Worm (Caenorhabditis elegans): ENCODE data around the gene C14C10.5.

ce11 chrV:12584771-12585170, 15.2 kb upstream of the C14C10.5 start:
- TF ChIP-seq ceh-82 (tag; optimal IDR thresholded peaks at IDR 0.05) (no peak), unc-130 (tag; optimal IDR thresholded peaks at IDR 0.05) (no peak), alr-1 (tag; optimal IDR thresholded peaks at IDR 0.05; ENCODE audit: borderline replicate concordance) (no peak), snpc-4 (tag; optimal IDR thresholded peaks at IDR 0.05) (no peak), snu-23 (GFP tag; optimal IDR thresholded peaks at IDR 0.05) (no peak), unc-62 (GFP tag; optimal IDR thresholded peaks at IDR 0.05) (no peak), ces-1 (GFP tag; optimal IDR thresholded peaks at IDR 0.05) (no peak), lin-13 (GFP tag; optimal IDR thresholded peaks at IDR 0.05) (no peak), pqm-1 (tag; optimal IDR thresholded peaks at IDR 0.05) (no peak), C16A3.4 (tag; optimal IDR thresholded peaks at IDR 0.05) (no peak)
